Worm (Caenorhabditis elegans) whole organism, early embryonic: Measurements from ENCODE around the gene hars-1.

Experiments
- B0310.2 ChIP-seq: sonication (generic microtip); optimal IDR thresholded peaks from 2 replicates; lab custom pipeline; 2016; ENCODE audit warnings: mild to moderate bottlenecking, missing genetic modification characterization, missing compliant biosample characterization
- F13C5.2 ChIP-seq: sonication (generic microtip); optimal IDR thresholded peaks from 2 replicates; lab custom pipeline; 2017; ENCODE audit warnings: mild to moderate bottlenecking, missing genetic modification characterization, inconsistent platforms, missing compliant biosample characterization
- aly-1 ChIP-seq: sonication (generic microtip); optimal IDR thresholded peaks from 2 replicates; lab custom pipeline; 2016; ENCODE audit warnings: missing genetic modification characterization, missing compliant biosample characterization
- ama-1 ChIP-seq: fragments of 150-350 bp; optimal IDR thresholded peaks from 2 replicates; lab custom pipeline; 2014
- ceh-13 ChIP-seq: fragments of 200-800 bp; sonication (Bioruptor generic); optimal IDR thresholded peaks from 2 replicates; lab custom pipeline; 2018; ENCODE audit warnings: mild to moderate bottlenecking, missing genetic modification characterization, missing compliant biosample characterization
- ceh-36 ChIP-seq: sonication (generic microtip); optimal IDR thresholded peaks from 2 replicates; lab custom pipeline; 2016; ENCODE audit warnings: missing genetic modification characterization, inconsistent platforms, missing compliant biosample characterization
- ets-7 ChIP-seq: sonication (generic microtip); optimal IDR thresholded peaks from 2 replicates; lab custom pipeline; 2016; ENCODE audit warnings: missing genotype, missing genetic modification characterization, missing compliant biosample characterization
- flt-1 ChIP-seq: fragments of 200-800 bp; sonication (Bioruptor generic); IDR thresholded peaks from 2 replicates; pipeline ENCODE4 v1.3.6; 2022; ENCODE audit warnings: missing genetic modification characterization, missing compliant biosample characterization
- hmbx-1 ChIP-seq: sonication (generic microtip); optimal IDR thresholded peaks from 2 replicates; lab custom pipeline; 2016; ENCODE audit warnings: mild to moderate bottlenecking, missing genetic modification characterization, missing compliant biosample characterization
- hmg-4 ChIP-seq: fragments of 200-800 bp; sonication (Bioruptor generic); optimal IDR thresholded peaks from 2 replicates; lab custom pipeline; 2018; ENCODE audit warnings: mild to moderate bottlenecking, missing genetic modification characterization, missing compliant biosample characterization
- hnd-1 ChIP-seq: sonication (generic microtip); optimal IDR thresholded peaks from 2 replicates; lab custom pipeline; 2016; ENCODE audit warnings: missing genetic modification characterization, missing compliant biosample characterization
- pes-1 ChIP-seq: fragments of 200-800 bp; sonication (Bioruptor generic); IDR thresholded peaks from 2 replicates; pipeline ENCODE4 v1.3.6; 2022; ENCODE audit warnings: missing genetic modification reagents, missing genetic modification characterization, missing compliant biosample characterization
- scrt-1 ChIP-seq: fragments of 200-800 bp; sonication (Bioruptor generic); IDR thresholded peaks from 2 replicates; pipeline ENCODE4 v1.3.6; 2022; ENCODE audit warnings: missing genetic modification characterization, missing compliant biosample characterization
- sea-1 ChIP-seq: fragments of 200-800 bp; sonication (Bioruptor generic); conservative IDR thresholded peaks from 2 replicates; pipeline ENCODE4 v1.3.6; 2022; ENCODE audit warnings: missing genetic modification characterization, missing compliant biosample characterization
- tbx-11 ChIP-seq: fragments of 200-800 bp; sonication (Bioruptor generic); IDR thresholded peaks from 2 replicates; pipeline ENCODE4 v1.3.6; 2022; ENCODE audit warnings: missing genetic modification characterization, missing compliant biosample characterization
- tbx-37 ChIP-seq: fragments of 200-800 bp; sonication (Bioruptor generic); conservative IDR thresholded peaks from 2 replicates; pipeline ENCODE4 v1.3.6; 2022; ENCODE audit warnings: missing genetic modification reagents, missing genetic modification characterization, missing compliant biosample characterization
- tra-4 ChIP-seq: sonication (generic microtip); optimal IDR thresholded peaks from 2 replicates; lab custom pipeline; 2017; ENCODE audit warnings: missing genetic modification characterization, missing compliant biosample characterization

hars-1 gene

ce11 chrIV:10896512-10896911, 37.8 kb downstream of the hars-1 start, which contains the start of gene srlf-13:
TSS of gene srlf-13 (minus strand) at chrIV:10896612.
- TF ChIP-seq flt-1 (GFP tag; lab: Robert Waterston, UW) (no peak), hnd-1 (tag; lab: Kevin White, UChicago) (no peak), hmg-4 (no peak), tbx-11 (GFP tag; lab: Robert Waterston, UW) (no peak), sea-1 (GFP tag; lab: Robert Waterston, UW) (no peak), aly-1 (tag; lab: Kevin White, UChicago) (no peak), ets-7 (tag; lab: Kevin White, UChicago) (no peak), B0310.2 (tag; lab: Kevin White, UChicago) (no peak)

ce11 chrIV:10898160-10898559, 39.4 kb downstream of the hars-1 start:
- TF ChIP-seq tbx-37, result no peak
- TF ChIP-seq tra-4, result no peak
- no peak for TF ChIP-seq ceh-13
- TF ChIP-seq B0310.2 (tag; lab: Kevin White, UChicago), result no peak
- no peak for TF ChIP-seq tbx-11 (GFP tag; lab: Robert Waterston, UW)
- TF ChIP-seq hnd-1 (tag; lab: Kevin White, UChicago), result no peak
- TF ChIP-seq aly-1 (tag; lab: Kevin White, UChicago), result no peak
- no peak for TF ChIP-seq scrt-1
- no peak for TF ChIP-seq ets-7 (tag; lab: Kevin White, UChicago)
- no peak for TF ChIP-seq hmg-4
- no peak for TF ChIP-seq ama-1
- TF ChIP-seq sea-1 (GFP tag; lab: Robert Waterston, UW), result no peak
- no peak for TF ChIP-seq flt-1 (GFP tag; lab: Robert Waterston, UW)
- TF ChIP-seq hmbx-1 (tag; lab: Kevin White, UChicago), result no peak
- TF ChIP-seq ceh-36 (tag; lab: Kevin White, UChicago), result no peak
- no peak for TF ChIP-seq pes-1 (GFP tag; lab: Robert Waterston, UW)
- TF ChIP-seq F13C5.2, result no peak

- TF ChIP-seq aly-1 (tag; lab: Kevin White, UChicago) (no peak), scrt-1 (no peak), ets-7 (tag; lab: Kevin White, UChicago) (no peak), ceh-13 (no peak), tbx-11 (GFP tag; lab: Robert Waterston, UW) (no peak), sea-1 (GFP tag; lab: Robert Waterston, UW) (no peak), ceh-36 (tag; lab: Kevin White, UChicago) (no peak), hmbx-1 (tag; lab: Kevin White, UChicago) (no peak), F13C5.2 (no peak), tbx-37 (no peak), flt-1 (GFP tag; lab: Robert Waterston, UW) (no peak), hnd-1 (tag; lab: Kevin White, UChicago) (no peak), B0310.2 (tag; lab: Kevin White, UChicago) (no peak), hmg-4 (no peak), tra-4 (no peak), pes-1 (GFP tag; lab: Robert Waterston, UW) (no peak), ama-1 (no peak)
Observed at ce11 chrIV:10899091-10899490, 40.3 kb downstream of the hars-1 start, which contains the start of the genes F13E9.9 and F13E9.19. TSS of gene F13E9.9 (minus strand) at chrIV:10899191. TSS of gene F13E9.19 (plus strand) at chrIV:10899406.

- TF ChIP-seq tra-4, result no peak
- TF ChIP-seq hmg-4, result no peak
- no peak for TF ChIP-seq flt-1 (GFP tag; lab: Robert Waterston, UW)
Observed at ce11 chrIV:10900083-10900482, 41.3 kb downstream of the hars-1 start, which contains the start of gene srlf-30. TSS of gene srlf-30 (plus strand) at chrIV:10900383.

ce11 chrIV:10902476-10902875, 43.7 kb downstream of the hars-1 start:
- no peak for TF ChIP-seq aly-1 (tag; lab: Kevin White, UChicago)
- no peak for TF ChIP-seq ets-7 (tag; lab: Kevin White, UChicago)
- no peak for TF ChIP-seq B0310.2 (tag; lab: Kevin White, UChicago)
- no peak for TF ChIP-seq ceh-13
- no peak for TF ChIP-seq hmg-4
- no peak for TF ChIP-seq ama-1
- TF ChIP-seq tra-4, result no peak
- no peak for TF ChIP-seq hmbx-1 (tag; lab: Kevin White, UChicago)
- no peak for TF ChIP-seq pes-1 (GFP tag; lab: Robert Waterston, UW)

- no peak for TF ChIP-seq tbx-11 (GFP tag; lab: Robert Waterston, UW)
Observed at ce11 chrIV:10904282-10904681, 45.5 kb downstream of the hars-1 start, which contains the start of gene ZK596.3. TSS of gene ZK596.3 (minus strand) at chrIV:10904382.

ce11 chrIV:10909206-10909605, 50.4 kb downstream of the hars-1 start, which contains the start of gene ZK596.2:
TSS of gene ZK596.2 (minus strand) at chrIV:10909306.
- TF ChIP-seq ceh-36 (tag; lab: Kevin White, UChicago) (no peak), tra-4 (no peak), B0310.2 (tag; lab: Kevin White, UChicago) (no peak), hmbx-1 (tag; lab: Kevin White, UChicago) (no peak), aly-1 (tag; lab: Kevin White, UChicago) (no peak), tbx-11 (GFP tag; lab: Robert Waterston, UW) (no peak), tbx-37 (no peak), ama-1 (no peak)

ce11 chrIV:10909708-10910107, 51.0 kb downstream of the hars-1 start, which contains the start of gene pyk-2:
TSS of gene pyk-2 (plus strand) at chrIV:10909913.
- no peak for TF ChIP-seq sea-1 (GFP tag; lab: Robert Waterston, UW)
- no peak for TF ChIP-seq ceh-13
- TF ChIP-seq ets-7 (tag; lab: Kevin White, UChicago), result no peak
